Fruit fly (Drosophila melanogaster) whole organism: ENCODE measurements around the gene scramb1.

Source experiments
- Dll ChIP-seq: fragments of >200 bp; optimal IDR thresholded peaks from 2 replicates; lab custom pipeline; 2017
- EcR ChIP-seq, 2 experiments: fragments of >200 bp; optimal IDR thresholded peaks; 2 replicates each; lab custom pipeline; 2017; ENCODE audit warnings: missing biosample characterization in 2 of 2, missing genetic modification characterization in 2 of 2, missing genetic modification reagents in 2 of 2
- psq ChIP-seq: fragments of >200 bp; optimal IDR thresholded peaks from 2 replicates; lab custom pipeline; 2017

DNA sequence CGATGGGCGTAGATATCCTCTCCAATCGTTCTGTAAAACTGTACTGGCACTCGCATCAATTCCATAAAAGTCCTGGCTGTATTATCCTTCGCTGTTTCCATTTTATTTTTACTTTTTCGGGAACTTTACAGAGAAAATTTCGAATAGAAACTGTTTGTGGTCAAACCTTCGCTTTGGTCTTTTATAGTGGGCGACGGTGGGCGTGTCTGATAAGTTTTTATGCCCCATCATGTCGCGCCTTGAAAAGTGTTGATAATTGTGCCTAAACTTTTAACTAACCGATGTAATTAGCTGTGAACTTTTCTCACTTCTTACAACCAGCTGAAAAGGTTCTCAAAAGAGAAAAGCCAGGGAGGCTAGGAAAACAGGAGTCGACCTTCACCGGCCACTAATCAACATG lies 19.6 kb upstream of the scramb1 start, which contains the start of gene Or67c:
- TF ChIP-seq psq (lab: Kevin White, UChicago) = no peak
- TF ChIP-seq EcR (GFP tag; optimal IDR thresholded peaks at IDR 0.05; lab: Kevin White, UChicago) = no peak
- TF ChIP-seq Dll (lab: Kevin White, UChicago) = no peak
